Worm (Caenorhabditis elegans): ENCODE results near the gene R05F9.7.

- no peak for TF ChIP-seq bed-2 (GFP tag; IDR thresholded peaks at IDR 0.05)
- TF ChIP-seq lir-1 (GFP tag; conservative IDR thresholded peaks at IDR 0.05) = no peak
- no peak for TF ChIP-seq lin-35 (GFP tag; optimal IDR thresholded peaks at IDR 0.05)
- no peak for TF ChIP-seq mcd-1 (GFP tag; IDR thresholded peaks at IDR 0.05)
- TF ChIP-seq snpc-4 (GFP tag; optimal IDR thresholded peaks at IDR 0.05) = no peak
- no peak for TF ChIP-seq snpc-4 (tag; optimal IDR thresholded peaks at IDR 0.05)
- TF ChIP-seq hrde-1 (tag; optimal IDR thresholded peaks at IDR 0.05; ENCODE audit: borderline replicate concordance) = no peak
- TF ChIP-seq ets-4 (GFP tag; optimal IDR thresholded peaks at IDR 0.05) = no peak
Measured at ce11 chrII:4931286-4931685, 45.2 kb downstream of the R05F9.7 start.

All from whole organism, young adult.